Worm (Caenorhabditis elegans): ENCODE data around the gene T04A8.18.

The T04A8.18 gene

ce11 chrIII:4688965-4689364 is 20.0 kb upstream of the T04A8.18 start, which contains the start of gene ppat-1:
Gene ppat-1 (plus strand): TSS chrIII:4689280.
- no peak for TF ChIP-seq sem-2 (GFP tag; optimal IDR thresholded peaks at IDR 0.05)
- TF ChIP-seq tbx-8 (GFP tag; optimal IDR thresholded peaks at IDR 0.05) = no peak
- TF ChIP-seq drap-1 (GFP tag; optimal IDR thresholded peaks at IDR 0.05) = no peak
- TF ChIP-seq nhr-28 (tag; optimal IDR thresholded peaks at IDR 0.05) = no peak
- no peak for TF ChIP-seq unc-62 (GFP tag; optimal IDR thresholded peaks at IDR 0.05)
- no peak for TF ChIP-seq cnd-1 (tag; optimal IDR thresholded peaks at IDR 0.05)
- no peak for TF ChIP-seq blmp-1 (tag; optimal IDR thresholded peaks at IDR 0.05)
- TF ChIP-seq sptf-1 (tag; optimal IDR thresholded peaks at IDR 0.05) = no peak
- no peak for TF ChIP-seq unc-39 (tag; optimal IDR thresholded peaks at IDR 0.05)
- TF ChIP-seq elt-1 (tag; optimal IDR thresholded peaks at IDR 0.05; ENCODE audit: borderline replicate concordance, insufficient read depth) = no peak
- no peak for TF ChIP-seq M03D4.4 (tag; optimal IDR thresholded peaks at IDR 0.05)
- TF ChIP-seq ztf-11 (tag; optimal IDR thresholded peaks at IDR 0.05) = no peak
- TF ChIP-seq nhr-12 (tag; optimal IDR thresholded peaks at IDR 0.05) = no peak
- TF ChIP-seq zip-8 (tag; optimal IDR thresholded peaks at IDR 0.05) = no peak
- no peak for TF ChIP-seq ces-1 (GFP tag; optimal IDR thresholded peaks at IDR 0.05)
- no peak for TF ChIP-seq lin-32 (GFP tag; optimal IDR thresholded peaks at IDR 0.05)
- no peak for TF ChIP-seq ceh-39 (tag; optimal IDR thresholded peaks at IDR 0.05)
- TF ChIP-seq pha-4 (tag; optimal IDR thresholded peaks at IDR 0.05) = no peak
- TF ChIP-seq nhr-76 (tag; optimal IDR thresholded peaks at IDR 0.05) = no peak
- no peak for TF ChIP-seq mab-5 (tag; optimal IDR thresholded peaks at IDR 0.05)

DNA sequence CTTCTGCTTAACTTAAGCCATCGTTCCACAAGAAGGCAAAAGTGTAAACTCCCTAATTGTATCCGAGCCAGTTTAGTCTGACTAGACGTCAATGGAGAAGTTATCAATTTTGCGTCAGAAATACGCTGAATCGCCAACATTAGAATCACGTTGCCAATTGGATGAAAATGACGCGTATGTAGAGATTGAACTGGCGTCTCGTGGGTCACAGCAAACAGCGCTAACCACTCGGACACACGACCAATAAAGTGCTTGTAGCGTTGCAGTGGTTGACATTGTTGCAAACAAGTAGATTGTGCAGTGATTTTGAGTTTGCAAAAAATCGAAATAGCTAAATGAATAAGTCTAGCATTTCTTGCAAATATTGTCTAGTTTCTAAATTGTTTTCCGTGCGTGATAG is 19.4 kb upstream of the T04A8.18 start:
- TF ChIP-seq ztf-11 (tag; optimal IDR thresholded peaks at IDR 0.05) = no peak
- no peak for TF ChIP-seq elt-3 (tag; optimal IDR thresholded peaks at IDR 0.05)
- peak; percentile 71 for TF ChIP-seq unc-120 (tag; optimal IDR thresholded peaks at IDR 0.05; ENCODE audit: poor library complexity, severe bottlenecking)
- no peak for TF ChIP-seq nhr-237 (tag; optimal IDR thresholded peaks at IDR 0.05)
- TF ChIP-seq lin-13 (tag; optimal IDR thresholded peaks at IDR 0.05) = peak; percentile 38
- TF ChIP-seq elt-1 (tag; optimal IDR thresholded peaks at IDR 0.05; ENCODE audit: borderline replicate concordance, insufficient read depth) = no peak
- TF ChIP-seq nhr-28 (tag; optimal IDR thresholded peaks at IDR 0.05) = no peak
- peak; percentile 41 for TF ChIP-seq mep-1 (tag; optimal IDR thresholded peaks at IDR 0.05)
- peak; percentile 82 for TF ChIP-seq ham-2 (GFP tag; optimal IDR thresholded peaks at IDR 0.05)
- peak; percentile 93 for TF ChIP-seq cnd-1 (tag; optimal IDR thresholded peaks at IDR 0.05)
- peak; percentile 78 for TF ChIP-seq ceh-43 (GFP tag; optimal IDR thresholded peaks at IDR 0.05)
- TF ChIP-seq ces-1 (GFP tag; optimal IDR thresholded peaks at IDR 0.05) = no peak
- TF ChIP-seq tbx-8 (GFP tag; optimal IDR thresholded peaks at IDR 0.05) = peak; percentile 57
- TF ChIP-seq hlh-1 (tag; optimal IDR thresholded peaks at IDR 0.05) = peak; percentile 30
- TF ChIP-seq mls-2 (tag; optimal IDR thresholded peaks at IDR 0.05) = peak; percentile 85
- peak; percentile 50 for TF ChIP-seq pha-4 (tag; optimal IDR thresholded peaks at IDR 0.05)
- TF ChIP-seq lin-32 (GFP tag; optimal IDR thresholded peaks at IDR 0.05) = peak; percentile 81
- no peak for TF ChIP-seq ceh-39 (tag; optimal IDR thresholded peaks at IDR 0.05)
- no peak for TF ChIP-seq blmp-1 (tag; optimal IDR thresholded peaks at IDR 0.05)
- no peak for TF ChIP-seq nhr-76 (tag; optimal IDR thresholded peaks at IDR 0.05)
- TF ChIP-seq sptf-1 (tag; optimal IDR thresholded peaks at IDR 0.05) = peak; percentile 87
- TF ChIP-seq flh-1 (GFP tag; optimal IDR thresholded peaks at IDR 0.05) = peak; percentile 72
- peak; percentile 78 for TF ChIP-seq sem-2 (GFP tag; optimal IDR thresholded peaks at IDR 0.05)
- TF ChIP-seq bed-3 (GFP tag; optimal IDR thresholded peaks at IDR 0.05) = peak; percentile 77
- TF ChIP-seq snpc-4 (tag; optimal IDR thresholded peaks at IDR 0.05) = no peak
- TF ChIP-seq nhr-2 (tag; optimal IDR thresholded peaks at IDR 0.05) = no peak
- peak; percentile 87 for TF ChIP-seq M03D4.4 (tag; optimal IDR thresholded peaks at IDR 0.05)
- TF ChIP-seq ceh-83 (GFP tag; optimal IDR thresholded peaks at IDR 0.05) = peak; percentile 85
- peak; percentile 89 for TF ChIP-seq drap-1 (GFP tag; optimal IDR thresholded peaks at IDR 0.05)
- no peak for TF ChIP-seq mab-5 (tag; optimal IDR thresholded peaks at IDR 0.05)
- TF ChIP-seq nhr-12 (tag; optimal IDR thresholded peaks at IDR 0.05) = peak; percentile 26

ce11 chrIII:4693281-4693680 is 15.7 kb upstream of the T04A8.18 start, which contains the start of gene nifk-1:
Gene nifk-1 (minus strand): TSS chrIII:4693307.
- TF ChIP-seq lin-32 (GFP tag; optimal IDR thresholded peaks at IDR 0.05) (no peak), lsy-2 (tag; optimal IDR thresholded peaks at IDR 0.05) (peak; percentile 55), nhr-237 (tag; optimal IDR thresholded peaks at IDR 0.05) (peak; percentile 7), ces-1 (GFP tag; optimal IDR thresholded peaks at IDR 0.05) (no peak), mep-1 (tag; optimal IDR thresholded peaks at IDR 0.05) (peak; percentile 74), ceh-43 (GFP tag; optimal IDR thresholded peaks at IDR 0.05) (no peak)

Measured in whole organism, mixed stage, embryonic.